Worm (Caenorhabditis elegans): ENCODE data around the gene R144.13.

DNA sequence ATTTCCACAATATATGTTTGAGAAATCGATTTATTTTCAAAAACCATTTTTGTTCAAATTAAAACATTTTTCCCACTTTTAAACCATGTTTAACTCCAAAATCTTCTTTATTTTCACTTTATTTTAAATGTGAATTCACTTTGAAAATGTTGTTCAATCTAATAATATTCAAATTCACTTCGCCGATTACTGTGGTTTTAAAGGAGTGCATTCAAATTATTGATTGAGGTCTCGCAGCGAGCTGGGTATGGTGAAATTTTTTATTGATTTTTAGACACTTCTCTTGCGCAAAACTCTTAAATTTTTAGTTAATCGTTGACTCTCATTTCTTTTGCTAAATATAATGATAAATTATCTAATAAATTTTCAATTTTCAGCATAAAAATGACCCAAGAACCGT is 24.7 kb downstream of the R144.13 start, which contains the start of gene C45G9.5:
- TF ChIP-seq him-1 (tag; optimal IDR thresholded peaks at IDR 0.05) = no peak
- TF ChIP-seq W03F9.2 (tag; optimal IDR thresholded peaks at IDR 0.05) = no peak
- no peak for TF ChIP-seq dao-5 (tag; optimal IDR thresholded peaks at IDR 0.05)

Measured in whole organism, L4/young adult.